Worm (Caenorhabditis elegans) whole organism, L4/young adult: Measurements from ENCODE around the gene rgs-1.

ENCODE experiments used
- W03F9.2 ChIP-seq: fragments of 150-350 bp; optimal IDR thresholded peaks from 2 replicates; lab custom pipeline; 2014; ENCODE audit warnings: missing biosample characterization, missing genetic modification characterization
- him-1 ChIP-seq: sonication (generic microtip); optimal IDR thresholded peaks from 2 replicates; lab custom pipeline; 2016; ENCODE audit warnings: missing genotype, missing genetic modification reagents, missing genetic modification characterization, missing compliant biosample characterization

DNA sequence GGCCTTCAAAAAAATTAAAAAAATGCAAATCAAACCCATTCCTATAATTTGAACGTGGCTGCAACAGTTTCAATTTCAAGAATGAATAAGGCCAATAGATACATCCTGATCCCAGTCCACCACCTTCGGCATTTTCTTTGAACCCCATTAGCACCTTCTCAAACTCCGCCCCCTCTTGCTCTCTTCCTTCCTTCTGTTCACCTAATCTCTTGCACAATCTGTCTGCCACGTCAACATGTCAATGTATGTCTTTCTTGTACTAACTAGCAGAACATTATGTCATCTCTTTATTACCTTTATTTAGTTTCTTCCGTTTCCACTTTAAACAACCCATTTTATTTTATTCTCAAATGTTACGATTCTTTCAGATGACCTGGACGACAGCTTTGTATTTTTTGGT lies 22.8 kb downstream of the rgs-1 start, which contains the start of gene C05B5.4:
- TF ChIP-seq W03F9.2 (tag; lab: Kevin White, UChicago): no peak
- TF ChIP-seq him-1 (tag; lab: Kevin White, UChicago): no peak
